Worm (Caenorhabditis elegans): ENCODE results near the gene R07E3.7.
A peak's percentile ranks its signal among the peaks of the same experiment; 100 is the strongest.

R07E3.7 gene

DNA sequence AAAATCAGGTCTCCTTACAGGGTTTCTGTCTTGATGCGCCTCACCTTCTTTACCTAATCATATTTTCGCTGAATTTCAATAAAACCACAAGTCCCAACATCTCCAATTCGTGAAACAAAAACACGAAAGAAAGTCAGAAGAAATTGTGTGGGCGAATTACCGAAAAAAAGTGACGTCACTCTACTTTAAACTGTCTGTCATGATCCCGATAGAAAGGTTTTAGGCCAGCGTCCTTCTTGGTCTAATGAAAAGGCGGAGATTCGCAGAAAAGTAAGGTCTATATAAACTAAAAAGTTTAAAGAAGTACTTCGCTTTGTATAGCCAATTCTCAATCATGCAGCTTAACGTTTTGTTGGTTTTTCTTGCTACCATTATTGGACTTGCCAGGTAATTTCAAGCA, 49.3 kb downstream of the R07E3.7 start, which contains the start of gene cnc-8 (continued):
- TF ChIP-seq jun-1 (tag; optimal IDR thresholded peaks at IDR 0.05) (no peak), nhr-11 (tag; optimal IDR thresholded peaks at IDR 0.05) (no peak), C04F5.9 (tag; optimal IDR thresholded peaks at IDR 0.05) (no peak), nhr-85 (tag) (peak; percentile 82), ceh-8 (GFP tag; optimal IDR thresholded peaks at IDR 0.05) (no peak), mep-1 (tag; optimal IDR thresholded peaks at IDR 0.05) (no peak)

ce11 chrX:10304178-10304577, 51.4 kb downstream of the R07E3.7 start, which contains the start of gene fipr-21:
fipr-21 (plus strand) TSS chrX:10304529.
- TF ChIP-seq lir-3 (tag; optimal IDR thresholded peaks at IDR 0.05; ENCODE audit: poor library complexity) (no peak), unc-30 (tag; optimal IDR thresholded peaks at IDR 0.05) (no peak), mep-1 (tag; optimal IDR thresholded peaks at IDR 0.05) (peak; percentile 25), nhr-85 (tag) (peak; percentile 92), nhr-71 (tag; optimal IDR thresholded peaks at IDR 0.05) (peak; percentile 32), fkh-4 (tag; optimal IDR thresholded peaks at IDR 0.05; ENCODE audit: borderline replicate concordance) (no peak), rnt-1 (tag; optimal IDR thresholded peaks at IDR 0.05) (peak; percentile 3), lin-14 (GFP tag; optimal IDR thresholded peaks at IDR 0.05) (peak; percentile 68), mdl-1 (tag; optimal IDR thresholded peaks at IDR 0.05) (peak in 1 of 2 experiments; percentile 31), snu-23 (GFP tag; optimal IDR thresholded peaks at IDR 0.05) (peak; percentile 44), lsy-2 (tag; optimal IDR thresholded peaks at IDR 0.05) (peak in 1 of 2 experiments; percentile 11), nhr-20 (tag; optimal IDR thresholded peaks at IDR 0.05) (peak; percentile 63), hlh-17 (GFP tag; optimal IDR thresholded peaks at IDR 0.05; ENCODE audit: borderline replicate concordance) (no peak), egl-13 (tag; optimal IDR thresholded peaks at IDR 0.05) (no peak), nhr-77 (tag; optimal IDR thresholded peaks at IDR 0.05) (no peak), fkh-10 (GFP tag; optimal IDR thresholded peaks at IDR 0.05) (no peak), swsn-7 (tag; optimal IDR thresholded peaks at IDR 0.05) (no peak), elt-3 (tag; optimal IDR thresholded peaks at IDR 0.05) (peak in 2 of 6 experiments; percentile 8 to 67), blmp-1 (tag; optimal IDR thresholded peaks at IDR 0.05) (peak; percentile 88), fkh-8 (tag; optimal IDR thresholded peaks at IDR 0.05) (no peak), hpl-2 (GFP tag; optimal IDR thresholded peaks at IDR 0.05) (no peak)

DNA sequence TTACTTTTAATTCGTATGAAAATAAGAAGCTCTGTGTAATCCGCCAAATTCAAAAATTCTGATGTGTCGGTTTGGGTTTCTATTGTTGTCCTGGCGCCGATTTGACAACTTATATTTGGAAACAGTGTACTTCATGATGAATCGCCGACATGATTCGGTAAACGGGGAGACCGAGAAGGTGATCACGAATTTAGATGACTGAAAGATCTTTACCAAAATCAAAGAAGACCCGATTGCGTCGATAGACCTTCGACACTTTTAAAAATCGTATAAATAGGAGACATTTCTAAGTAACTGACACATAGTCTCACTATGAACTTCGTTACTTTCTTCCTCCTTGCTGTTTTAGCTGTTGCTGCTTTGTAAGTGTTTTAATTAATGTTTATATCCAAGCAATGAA, 53.1 kb downstream of the R07E3.7 start, which contains the start of gene fip-5:
Gene fip-5, plus strand, starts transcription at position 312 of the 400 bp plus-strand sequence.
- no peak for TF ChIP-seq sox-4 (tag; optimal IDR thresholded peaks at IDR 0.05)
- no peak for TF ChIP-seq mab-9 (GFP tag; IDR thresholded peaks at IDR 0.05)
- TF ChIP-seq tbx-2 (tag; optimal IDR thresholded peaks at IDR 0.05) = no peak
- TF ChIP-seq unc-98 (GFP tag; IDR thresholded peaks at IDR 0.05) = no peak
- TF ChIP-seq nhr-90 (tag; optimal IDR thresholded peaks at IDR 0.05; ENCODE audit: poor library complexity) = no peak
- no peak for TF ChIP-seq jun-1 (tag; optimal IDR thresholded peaks at IDR 0.05)
- no peak for TF ChIP-seq nhr-19 (GFP tag; conservative IDR thresholded peaks at IDR 0.05)
- no peak for TF ChIP-seq nhr-84 (tag; optimal IDR thresholded peaks at IDR 0.05)
- no peak for TF ChIP-seq C34B4.2 (tag; optimal IDR thresholded peaks at IDR 0.05)
- TF ChIP-seq egl-27 (tag; optimal IDR thresholded peaks at IDR 0.05) = no peak
- TF ChIP-seq ceh-63 (GFP tag; optimal IDR thresholded peaks at IDR 0.05) = no peak
- TF ChIP-seq nhr-77 (tag; optimal IDR thresholded peaks at IDR 0.05) = no peak
- no peak for TF ChIP-seq unc-130 (tag; optimal IDR thresholded peaks at IDR 0.05)
- TF ChIP-seq ets-5 (GFP tag; IDR thresholded peaks at IDR 0.05) = no peak
- no peak for TF ChIP-seq grh-1 (GFP tag; IDR thresholded peaks at IDR 0.05)
- TF ChIP-seq ces-1 (GFP tag; optimal IDR thresholded peaks at IDR 0.05) = no peak
- no peak for TF ChIP-seq ama-1 (optimal IDR thresholded peaks at IDR 0.05)
